Worm (Caenorhabditis elegans): Measurements from ENCODE around the gene cisd-3.1.

The cisd-3.1 gene

ce11 chrIII:4568455-4568854 lies 25.8 kb downstream of the cisd-3.1 start, which contains the start of gene idhg-1 (continued):
- TF ChIP-seq syd-9 (tag; optimal IDR thresholded peaks at IDR 0.05) (peak; percentile 98), K09A11.1 (tag; optimal IDR thresholded peaks at IDR 0.05; ENCODE audit: insufficient read depth) (peak; percentile 98), ceh-22 (tag; optimal IDR thresholded peaks at IDR 0.05) (peak; percentile 68), ceh-2 (tag; optimal IDR thresholded peaks at IDR 0.05) (peak; percentile 98), dve-1 (tag; optimal IDR thresholded peaks at IDR 0.05) (peak; percentile 37), sox-2 (GFP tag; IDR thresholded peaks at IDR 0.05) (peak; percentile 67), pqm-1 (tag; optimal IDR thresholded peaks at IDR 0.05) (peak; percentile 85), ama-1 (optimal IDR thresholded peaks at IDR 0.05) (no peak), elt-2 (tag; optimal IDR thresholded peaks at IDR 0.05) (peak; percentile 99), ttx-3 (tag; optimal IDR thresholded peaks at IDR 0.05) (peak; percentile 97), ztf-16 (tag; optimal IDR thresholded peaks at IDR 0.05) (peak; percentile 95), zip-5 (tag; optimal IDR thresholded peaks at IDR 0.05) (peak; percentile 94), T23F11.4 (GFP tag; optimal IDR thresholded peaks at IDR 0.05) (peak; percentile 92), pat-9 (tag; optimal IDR thresholded peaks at IDR 0.05) (peak; percentile 96), ceh-31 (tag; optimal IDR thresholded peaks at IDR 0.05) (peak; percentile 98), elt-4 (tag; optimal IDR thresholded peaks at IDR 0.05) (peak; percentile 99), hlh-13 (GFP tag; optimal IDR thresholded peaks at IDR 0.05) (peak; percentile 84), ceh-18 (tag; optimal IDR thresholded peaks at IDR 0.05) (peak; percentile 90), F13H6.1 (tag; optimal IDR thresholded peaks at IDR 0.05) (peak; percentile 99), mec-3 (tag; optimal IDR thresholded peaks at IDR 0.05; ENCODE audit: borderline replicate concordance) (peak; percentile 91), ceh-48 (tag; optimal IDR thresholded peaks at IDR 0.05) (peak; percentile 96), pha-4 (tag; optimal IDR thresholded peaks at IDR 0.05) (no peak), ceh-34 (tag; optimal IDR thresholded peaks at IDR 0.05) (peak; percentile 98), odd-2 (tag; optimal IDR thresholded peaks at IDR 0.05) (peak; percentile 96), ref-2 (tag; optimal IDR thresholded peaks at IDR 0.05) (peak; percentile 99), ceh-24 (tag; optimal IDR thresholded peaks at IDR 0.05) (peak; percentile 94), unc-86 (tag; optimal IDR thresholded peaks at IDR 0.05) (peak; percentile 97), unc-42 (tag; optimal IDR thresholded peaks at IDR 0.05) (peak; percentile 67), ceh-6 (GFP tag; optimal IDR thresholded peaks at IDR 0.05) (peak; percentile 87), ceh-30 (tag; optimal IDR thresholded peaks at IDR 0.05) (peak; percentile 48), tbx-7 (tag; optimal IDR thresholded peaks at IDR 0.05) (peak; percentile 83), hlh-30 (tag; optimal IDR thresholded peaks at IDR 0.05; ENCODE audit: insufficient read depth) (peak; percentile 68), pha-2 (tag; optimal IDR thresholded peaks at IDR 0.05) (peak; percentile 94)

- TF ChIP-seq ceh-31 (tag; optimal IDR thresholded peaks at IDR 0.05): peak; percentile 59
- TF ChIP-seq elt-2 (tag; optimal IDR thresholded peaks at IDR 0.05): peak; percentile 38
- TF ChIP-seq nhr-11 (tag; optimal IDR thresholded peaks at IDR 0.05): no peak
- TF ChIP-seq unc-3 (GFP tag; conservative IDR thresholded peaks at IDR 0.05): no peak
- TF ChIP-seq unc-3 (tag; optimal IDR thresholded peaks at IDR 0.05): no peak
- TF ChIP-seq nfya-1 (tag; optimal IDR thresholded peaks at IDR 0.05): peak; percentile 28
- TF ChIP-seq ref-2 (tag; optimal IDR thresholded peaks at IDR 0.05): peak; percentile 44
- TF ChIP-seq syd-9 (tag; optimal IDR thresholded peaks at IDR 0.05): no peak
- peak; percentile 41 for TF ChIP-seq unc-42 (tag; optimal IDR thresholded peaks at IDR 0.05)
- peak; percentile 20 for TF ChIP-seq unc-86 (tag; optimal IDR thresholded peaks at IDR 0.05)
These were observed 35.8 kb downstream of the cisd-3.1 start, which contains the start of the genes sel-5 and wdr-48 for ce11 chrIII:4578385-4578903. TSS of gene sel-5 (minus strand) at chrIII:4578437. TSS of gene wdr-48 (plus strand) at chrIII:4578853.

- TF ChIP-seq madf-2 (tag; optimal IDR thresholded peaks at IDR 0.05): no peak
- TF ChIP-seq pha-2 (tag; optimal IDR thresholded peaks at IDR 0.05): no peak
- TF ChIP-seq rnt-1 (tag; optimal IDR thresholded peaks at IDR 0.05): no peak
- TF ChIP-seq syd-9 (tag; optimal IDR thresholded peaks at IDR 0.05): no peak
- TF ChIP-seq ceh-45 (GFP tag; IDR thresholded peaks at IDR 0.05): no peak
These were observed 38.8 kb downstream of the cisd-3.1 start, which contains the start of gene F35G12.12 for ce11 chrIII:4581495-4581894. TSS of gene F35G12.12 (plus strand) at chrIII:4581795.

Measured in whole organism, late embryonic.